Fruit fly (Drosophila melanogaster): ENCODE data around the gene Ddrgk1.

Ddrgk1 gene

dm6 chr3R:21187394-21188392 is 27.2 kb upstream of the Ddrgk1 start (continued):
- TF ChIP-seq pho (GFP tag; optimal IDR thresholded peaks at IDR 0.05), result no peak
- peak; percentile 51; the same call in 1 of the 2 replicates for TF ChIP-seq Rfx (GFP tag; IDR thresholded peaks at IDR 0.05)
- TF ChIP-seq repo (GFP tag; optimal IDR thresholded peaks at IDR 0.05), result no peak
- TF ChIP-seq HmgD (GFP tag; optimal IDR thresholded peaks at IDR 0.05), result no peak
- TF ChIP-seq CG30403 (GFP tag; optimal IDR thresholded peaks at IDR 0.05), result peak; percentile 74
- TF ChIP-seq ind (GFP tag; optimal IDR thresholded peaks at IDR 0.05), result peak; percentile 4
- no peak for TF ChIP-seq CG8765 (GFP tag; IDR thresholded peaks at IDR 0.05)
- TF ChIP-seq abd-A (tag; optimal IDR thresholded peaks at IDR 0.05), result peak; percentile 99
- peak; percentile 36 for TF ChIP-seq CG10209 (GFP tag; optimal IDR thresholded peaks at IDR 0.05)
- TF ChIP-seq Jarid2 (GFP tag; optimal IDR thresholded peaks at IDR 0.05), result no peak
- TF ChIP-seq Trl (optimal IDR thresholded peaks at IDR 0.05), result peak; percentile 44 to 54
- TF ChIP-seq Trl (GFP tag; optimal IDR thresholded peaks at IDR 0.05), result no peak
- TF ChIP-seq CG7556 (GFP tag; optimal IDR thresholded peaks at IDR 0.05), result peak; percentile 82
- TF ChIP-seq CG12769 (tag; optimal IDR thresholded peaks at IDR 0.05), result peak; percentile 48
- TF ChIP-seq gem (tag; optimal IDR thresholded peaks at IDR 0.05), result peak; percentile 72
- TF ChIP-seq CG3847 (GFP tag; IDR thresholded peaks at IDR 0.05), result no peak
- peak; percentile 5 for TF ChIP-seq Hr3 (GFP tag; optimal IDR thresholded peaks at IDR 0.05)
- TF ChIP-seq pb (GFP tag; optimal IDR thresholded peaks at IDR 0.05), result no peak
- TF ChIP-seq lilli (GFP tag; optimal IDR thresholded peaks at IDR 0.05), result peak; percentile 42
- TF ChIP-seq CG2199 (GFP tag; IDR thresholded peaks at IDR 0.05), result peak; percentile 82; the same call in 1 of the 3 replicates
- no peak for TF ChIP-seq HLH4C (GFP tag; IDR thresholded peaks at IDR 0.05; ENCODE audit: partially characterized antibody)
- TF ChIP-seq Asciz (GFP tag; optimal IDR thresholded peaks at IDR 0.05), result no peak
- peak; percentile 27 for TF ChIP-seq mam (GFP tag; optimal IDR thresholded peaks at IDR 0.05)
- no peak for TF ChIP-seq chif (GFP tag; optimal IDR thresholded peaks at IDR 0.05)
- TF ChIP-seq Rx (GFP tag; IDR thresholded peaks at IDR 0.05), result 0 out of 2 replicates have a peak, but pooled peaks have one; percentile 25
- TF ChIP-seq CG3281 (GFP tag; optimal IDR thresholded peaks at IDR 0.05), result peak; percentile 49
- TF ChIP-seq Eip74EF (GFP tag; optimal IDR thresholded peaks at IDR 0.05), result no peak
- TF ChIP-seq unpg (GFP tag; optimal IDR thresholded peaks at IDR 0.05), result peak; percentile 38
- no peak for TF ChIP-seq Aef1 (GFP tag; IDR thresholded peaks at IDR 0.05)
- TF ChIP-seq CG9932 (GFP tag; IDR thresholded peaks at IDR 0.05), result peak; percentile 57
- TF ChIP-seq CG15514 (GFP tag; optimal IDR thresholded peaks at IDR 0.05), result no peak
- TF ChIP-seq Nf-YC (tag; optimal IDR thresholded peaks at IDR 0.05), result peak; percentile 27
- TF ChIP-seq Ets65A (GFP tag), result peak; percentile 57
- 0 out of 2 replicates have a peak, but pooled peaks have one; percentile 54 for TF ChIP-seq ranshi (GFP tag; IDR thresholded peaks at IDR 0.05)
- TF ChIP-seq Xrp1 (GFP tag; IDR thresholded peaks at IDR 0.05), result peak; percentile 27; the same call in 1 of the 2 replicates
- TF ChIP-seq CG2712 (tag; optimal IDR thresholded peaks at IDR 0.05), result peak; percentile 62
- TF ChIP-seq Side (GFP tag; optimal IDR thresholded peaks at IDR 0.05), result peak; percentile 0
- no peak for TF ChIP-seq ac (GFP tag; optimal IDR thresholded peaks at IDR 0.05)
- peak; percentile 41 for TF ChIP-seq CG15269 (tag; optimal IDR thresholded peaks at IDR 0.05)
- peak in 1 of 2 experiments; percentile 6 for TF ChIP-seq bsh (GFP tag; optimal IDR thresholded peaks at IDR 0.05)
- TF ChIP-seq sens (GFP tag), result peak; percentile 73
- peak; percentile 61 for TF ChIP-seq Meics (GFP tag; optimal IDR thresholded peaks at IDR 0.05)
- TF ChIP-seq CG2202 (tag; optimal IDR thresholded peaks at IDR 0.05), result no peak
- no peak for TF ChIP-seq Elba2 (GFP tag; optimal IDR thresholded peaks at IDR 0.05)
- no peak for TF ChIP-seq CG12744 (GFP tag; optimal IDR thresholded peaks at IDR 0.05)
- peak; percentile 64 for TF ChIP-seq rib (GFP tag; IDR thresholded peaks at IDR 0.05)
- TF ChIP-seq D (optimal IDR thresholded peaks at IDR 0.05), result no peak
- TF ChIP-seq D (GFP tag; optimal IDR thresholded peaks at IDR 0.05), result no peak
- TF ChIP-seq CG2875 (GFP tag; optimal IDR thresholded peaks at IDR 0.05), result no peak
